Worm (Caenorhabditis elegans) whole organism, young adult: ENCODE measurements around the gene ifet-1.
A peak's percentile ranks its signal among the peaks of the same experiment; 100 is the strongest.

ENCODE experiments used
- B0261.1 ChIP-seq: sonication (generic microtip); optimal IDR thresholded peaks from 2 replicates; lab custom pipeline; 2016; ENCODE audit warnings: mild to moderate bottlenecking, missing genetic modification characterization, moderate library complexity, missing compliant biosample characterization
- D2030.7 ChIP-seq: fragments of 200-800 bp; sonication (Bioruptor generic); IDR thresholded peaks from 2 replicates; pipeline ENCODE4 v1.3.6; 2022; ENCODE audit warnings: missing genetic modification reagents, missing genetic modification characterization, missing compliant biosample characterization
- F22D6.2 ChIP-seq: sonication (generic microtip); optimal IDR thresholded peaks from 2 replicates; lab custom pipeline; 2016; ENCODE audit warnings: mild to moderate bottlenecking, missing genetic modification characterization, missing compliant biosample characterization
- F49E8.2 ChIP-seq: sonication (generic microtip); optimal IDR thresholded peaks from 3 replicates; lab custom pipeline; 2017; ENCODE audit warnings: missing genetic modification characterization, mild to moderate bottlenecking, missing compliant biosample characterization, antibody characterized with exemption, moderate library complexity; ENCODE audit not compliant: insufficient read depth
- Y67H2A.10 ChIP-seq: fragments of 200-800 bp; sonication (Bioruptor generic); conservative IDR thresholded peaks from 2 replicates; pipeline ENCODE4 v1.3.6; 2022; ENCODE audit warnings: missing genetic modification reagents, missing genetic modification characterization, missing compliant biosample characterization
- atf-7 ChIP-seq: sonication (generic microtip); optimal IDR thresholded peaks from 2 replicates; lab custom pipeline; 2017; ENCODE audit warnings: mild to moderate bottlenecking, missing genetic modification characterization, missing compliant biosample characterization
- attf-6 ChIP-seq: fragments of 200-800 bp; sonication (Bioruptor generic); IDR thresholded peaks from 2 replicates; pipeline ENCODE4 v1.3.6; 2022; ENCODE audit warnings: missing genetic modification reagents, missing genetic modification characterization, missing compliant biosample characterization
- bed-2 ChIP-seq: fragments of 200-800 bp; sonication (Bioruptor generic); IDR thresholded peaks from 2 replicates; pipeline ENCODE4 v1.3.6; 2022; ENCODE audit warnings: missing genetic modification reagents, missing genetic modification characterization, missing compliant biosample characterization
- cebp-1 ChIP-seq, 2 experiments: fragments of 200-800 bp in 1 of 2; sonication (Bioruptor generic) in 1 of 2; sonication (generic microtip) in 1 of 2; IDR thresholded peaks in 1 of 2; optimal IDR thresholded peaks in 1 of 2; 2 replicates each; pipeline versions ENCODE4 v1.3.6 to Lab custom; 2017 to 2022; ENCODE audit warnings: missing compliant biosample characterization in 2 of 2, missing genetic modification characterization in 2 of 2, mild to moderate bottlenecking in 1 of 2, missing genetic modification reagents in 1 of 2, moderate library complexity in 1 of 2
- ceh-58 ChIP-seq: fragments of 200-800 bp; sonication (Bioruptor generic); IDR thresholded peaks from 2 replicates; pipeline ENCODE4 v1.3.6; 2022; ENCODE audit warnings: missing genetic modification characterization, missing compliant biosample characterization
- hrde-1 ChIP-seq: sonication (generic microtip); optimal IDR thresholded peaks from 2 replicates; lab custom pipeline; 2016; ENCODE audit warnings: missing genetic modification characterization, mild to moderate bottlenecking, missing compliant biosample characterization, moderate library complexity, missing genotype, missing genetic modification reagents, borderline replicate concordance
- hsf-1 ChIP-seq: fragments of 200-800 bp; sonication (Bioruptor generic); IDR thresholded peaks from 2 replicates; pipeline ENCODE4 v1.3.6; 2022; ENCODE audit warnings: missing genetic modification reagents, missing genetic modification characterization, missing compliant biosample characterization
- let-607 ChIP-seq, 2 experiments: fragments of 200-800 bp in 1 of 2; sonication (Bioruptor generic) in 1 of 2; sonication (generic microtip) in 1 of 2; optimal IDR thresholded peaks; 2 replicates each; lab custom pipeline; 2016 to 2018; ENCODE audit warnings: mild to moderate bottlenecking in 2 of 2, missing compliant biosample characterization in 2 of 2, missing genetic modification characterization in 2 of 2, moderate library complexity in 2 of 2, missing genotype in 1 of 2
- lin-54 ChIP-seq: fragments of 200-800 bp; sonication (Bioruptor generic); optimal IDR thresholded peaks from 2 replicates; lab custom pipeline; 2018; ENCODE audit warnings: mild to moderate bottlenecking, missing genetic modification characterization, missing compliant biosample characterization
- lsl-1 ChIP-seq: fragments of 200-800 bp; sonication (Bioruptor generic); optimal IDR thresholded peaks from 2 replicates; lab custom pipeline; 2018; ENCODE audit warnings: mild to moderate bottlenecking, missing genetic modification characterization, moderate library complexity, missing compliant biosample characterization
- madf-8 ChIP-seq: fragments of 200-800 bp; sonication (Bioruptor generic); conservative IDR thresholded peaks from 2 replicates; pipeline ENCODE4 v1.3.6; 2022; ENCODE audit warnings: missing genetic modification reagents, missing genetic modification characterization, missing compliant biosample characterization
- nfyb-1 ChIP-seq: fragments of 200-800 bp; sonication (Bioruptor generic); IDR thresholded peaks from 2 replicates; pipeline ENCODE4 v1.3.6; 2022; ENCODE audit warnings: missing genetic modification reagents, missing genetic modification characterization, missing compliant biosample characterization
- nhr-80 ChIP-seq: sonication (generic microtip); optimal IDR thresholded peaks from 2 replicates; lab custom pipeline; 2016; ENCODE audit warnings: missing genetic modification characterization, missing compliant biosample characterization
- pbrm-1 ChIP-seq: fragments of 200-800 bp; sonication (Bioruptor generic); IDR thresholded peaks from 2 replicates; pipeline ENCODE4 v1.3.6; 2022; ENCODE audit warnings: missing genetic modification reagents, missing genetic modification characterization, missing compliant biosample characterization
- snpc-1.1 ChIP-seq: sonication (generic microtip); optimal IDR thresholded peaks from 2 replicates; lab custom pipeline; 2017; ENCODE audit warnings: missing genetic modification characterization, mild to moderate bottlenecking, missing compliant biosample characterization, antibody characterized with exemption, moderate library complexity, missing genotype, missing genetic modification reagents; ENCODE audit not compliant: insufficient read depth
- snpc-1.3 ChIP-seq: sonication (generic microtip); optimal IDR thresholded peaks from 2 replicates; lab custom pipeline; 2017; ENCODE audit warnings: missing genetic modification characterization, mild to moderate bottlenecking, missing compliant biosample characterization, antibody characterized with exemption, moderate library complexity, missing genotype, missing genetic modification reagents; ENCODE audit not compliant: insufficient read depth
- snpc-4 ChIP-seq, 5 experiments: fragments of 150-350 bp in 1 of 5; sonication (generic microtip) in 4 of 5; optimal IDR thresholded peaks; 2 replicates each; lab custom pipeline; 2014 to 2018; ENCODE audit warnings: missing genetic modification characterization in 5 of 5, missing biosample characterization in 3 of 5, antibody characterized with exemption in 2 of 5, mild to moderate bottlenecking in 2 of 5, missing compliant biosample characterization in 2 of 5, missing genotype in 2 of 5, moderate library complexity in 2 of 5, missing genetic modification reagents in 1 of 5
- tlf-1 ChIP-seq: fragments of 200-800 bp; sonication (Bioruptor generic); optimal IDR thresholded peaks from 2 replicates; lab custom pipeline; 2018; ENCODE audit warnings: mild to moderate bottlenecking, missing genetic modification characterization, missing compliant biosample characterization
- unc-62 ChIP-seq: fragments of 150-350 bp; optimal IDR thresholded peaks from 2 replicates; lab custom pipeline; 2014; ENCODE audit warnings: missing biosample characterization, missing genetic modification reagents, missing genetic modification characterization
- xnd-1 ChIP-seq: sonication (generic microtip); optimal IDR thresholded peaks from 2 replicates; lab custom pipeline; 2016; ENCODE audit warnings: missing genotype, missing genetic modification reagents, missing genetic modification characterization, missing compliant biosample characterization
- zim-3 ChIP-seq: sonication (generic microtip); optimal IDR thresholded peaks from 2 replicates; lab custom pipeline; 2017; ENCODE audit warnings: mild to moderate bottlenecking, missing genetic modification characterization, moderate library complexity, missing compliant biosample characterization
- ztf-18 ChIP-seq: sonication (generic microtip); optimal IDR thresholded peaks from 2 replicates; lab custom pipeline; 2016; ENCODE audit warnings: missing genotype, mild to moderate bottlenecking, missing genetic modification characterization, missing compliant biosample characterization
- ztf-25 ChIP-seq: fragments of 200-800 bp; sonication (Bioruptor generic); IDR thresholded peaks from 2 replicates; pipeline ENCODE4 v1.3.6; 2022; ENCODE audit warnings: missing genetic modification reagents, missing genetic modification characterization, missing compliant biosample characterization
- ztf-28 ChIP-seq: fragments of 200-800 bp; sonication (Bioruptor generic); IDR thresholded peaks from 2 replicates; pipeline ENCODE4 v1.3.6; 2022; ENCODE audit warnings: missing genetic modification reagents, missing genetic modification characterization, missing compliant biosample characterization

ifet-1 gene

ce11 chrIII:4508064-4508905, 33.3 kb upstream of the ifet-1 start, which contains the start of the genes cct-5 and F25F2.1 (continued):
- TF ChIP-seq F49E8.2 (tag; lab: Kevin White, UChicago): peak; percentile 72
- peak; percentile 92 for TF ChIP-seq D2030.7 (GFP tag; lab: Robert Waterston, UW)
- no peak; the same call in 1 of the 2 replicates for TF ChIP-seq cebp-1 (GFP tag; IDR thresholded peaks at IDR 0.05; lab: Robert Waterston, UW)
- TF ChIP-seq cebp-1 (tag; optimal IDR thresholded peaks at IDR 0.05; lab: Kevin White, UChicago): no peak
- TF ChIP-seq ztf-18 (tag; lab: Kevin White, UChicago): peak; percentile 79
- peak; percentile 24 for TF ChIP-seq hrde-1 (tag; lab: Kevin White, UChicago)
- TF ChIP-seq Y67H2A.10 (GFP tag; lab: Robert Waterston, UW): peak; percentile 65; the same call in 1 of the 2 replicates
- TF ChIP-seq madf-8 (GFP tag; lab: Robert Waterston, UW): peak; percentile 97
- no peak for TF ChIP-seq ztf-25 (GFP tag; lab: Robert Waterston, UW)
- peak; percentile 90 for TF ChIP-seq tlf-1 (GFP tag; lab: Kevin White, UChicago)
- peak; percentile 94 for TF ChIP-seq lsl-1 (GFP tag; lab: Kevin White, UChicago)
- TF ChIP-seq nfyb-1 (GFP tag; lab: Robert Waterston, UW): 0 out of 2 replicates have a peak, but pooled peaks have one; percentile 51
- peak; percentile 53 for TF ChIP-seq snpc-1.1 (tag; lab: Kevin White, UChicago)
- TF ChIP-seq F22D6.2 (tag; lab: Kevin White, UChicago): no peak
- TF ChIP-seq ztf-28 (GFP tag; lab: Robert Waterston, UW): peak; percentile 43; the same call in 1 of the 2 replicates
- TF ChIP-seq B0261.1: no peak
- TF ChIP-seq hsf-1 (GFP tag; lab: Robert Waterston, UW): peak; percentile 98
- peak; percentile 70 for TF ChIP-seq pbrm-1
- TF ChIP-seq let-607 (tag; optimal IDR thresholded peaks at IDR 0.05; lab: Kevin White, UChicago): no peak
- peak; percentile 95 for TF ChIP-seq lin-54 (GFP tag; lab: Kevin White, UChicago)
- no peak for TF ChIP-seq snpc-4 (GFP tag; optimal IDR thresholded peaks at IDR 0.05; lab: Kevin White, UChicago)
- TF ChIP-seq snpc-4 (tag; optimal IDR thresholded peaks at IDR 0.05; lab: Kevin White, UChicago): peak in 3 of 4 experiments; percentile 21 to 46 (median 38)
- TF ChIP-seq ceh-58 (GFP tag; lab: Robert Waterston, UW): no peak
- TF ChIP-seq xnd-1 (tag; lab: Kevin White, UChicago): peak; percentile 82
- peak; percentile 86 for TF ChIP-seq snpc-1.3
- no peak for TF ChIP-seq zim-3 (tag; lab: Kevin White, UChicago)
- TF ChIP-seq bed-2 (GFP tag; lab: Robert Waterston, UW): no peak
- TF ChIP-seq attf-6 (GFP tag; lab: Robert Waterston, UW): 0 out of 2 replicates have a peak, but pooled peaks have one; percentile 45

ce11 chrIII:4506590-4507128, 31.7 kb upstream of the ifet-1 start:
- no peak for TF ChIP-seq unc-62 (GFP tag; lab: Kevin White, UChicago)
- TF ChIP-seq atf-7 (tag; lab: Kevin White, UChicago): peak; percentile 80
- peak; percentile 21 for TF ChIP-seq nhr-80 (tag; lab: Kevin White, UChicago)

ce11 chrIII:4506140-4506539, 31.2 kb upstream of the ifet-1 start:
- TF ChIP-seq ztf-18 (tag; lab: Kevin White, UChicago): no peak
- peak; percentile 70 for TF ChIP-seq nhr-80 (tag; lab: Kevin White, UChicago)
